Worm (Caenorhabditis elegans) whole organism, late embryonic: ENCODE data around the gene R12C12.5.

Experiments
- C38D4.7 ChIP-seq: fragments of 200-800 bp; sonication (Bioruptor generic); optimal IDR thresholded peaks from 2 replicates; lab custom pipeline; 2018; ENCODE audit warnings: mild to moderate bottlenecking, missing genetic modification characterization, moderate library complexity, missing compliant biosample characterization
- F13H6.1 ChIP-seq: sonication (generic microtip); optimal IDR thresholded peaks from 2 replicates; lab custom pipeline; 2016; ENCODE audit warnings: missing genetic modification characterization, missing compliant biosample characterization
- K02D7.2 ChIP-seq: sonication (generic microtip); optimal IDR thresholded peaks from 2 replicates; lab custom pipeline; 2017; ENCODE audit warnings: mild to moderate bottlenecking, missing genetic modification characterization, missing compliant biosample characterization
- K09A11.1 ChIP-seq: sonication (generic microtip); optimal IDR thresholded peaks from 2 replicates; lab custom pipeline; 2017; ENCODE audit warnings: antibody characterized with exemption, mild to moderate bottlenecking, missing genetic modification characterization, missing compliant biosample characterization; ENCODE audit not compliant: insufficient read depth
- ceh-18 ChIP-seq: sonication (generic microtip); optimal IDR thresholded peaks from 2 replicates; lab custom pipeline; 2016; ENCODE audit warnings: missing genetic modification characterization, missing compliant biosample characterization
- ceh-19 ChIP-seq: fragments of 200-800 bp; sonication (Bioruptor generic); optimal IDR thresholded peaks from 2 replicates; lab custom pipeline; 2018; ENCODE audit warnings: mild to moderate bottlenecking, missing genetic modification characterization, missing compliant biosample characterization
- ceh-2 ChIP-seq: sonication (generic microtip); optimal IDR thresholded peaks from 2 replicates; lab custom pipeline; 2016; ENCODE audit warnings: missing genotype, missing genetic modification characterization, missing compliant biosample characterization
- ceh-22 ChIP-seq: sonication (generic microtip); optimal IDR thresholded peaks from 2 replicates; lab custom pipeline; 2017; ENCODE audit warnings: missing biosample characterization, missing genetic modification characterization
- ceh-30 ChIP-seq: fragments of 150-350 bp; optimal IDR thresholded peaks from 2 replicates; lab custom pipeline; 2014; ENCODE audit warnings: missing biosample characterization, missing genetic modification characterization
- ceh-6 ChIP-seq: fragments of 200-800 bp; sonication (Bioruptor generic); optimal IDR thresholded peaks from 2 replicates; lab custom pipeline; 2018; ENCODE audit warnings: mild to moderate bottlenecking, missing genetic modification characterization, missing compliant biosample characterization
- che-1 ChIP-seq: sonication (generic microtip); optimal IDR thresholded peaks from 2 replicates; lab custom pipeline; 2016; ENCODE audit warnings: mild to moderate bottlenecking, missing genetic modification characterization, missing compliant biosample characterization
- dve-1 ChIP-seq: sonication (generic microtip); optimal IDR thresholded peaks from 2 replicates; lab custom pipeline; 2017; ENCODE audit warnings: antibody characterized with exemption, mild to moderate bottlenecking, missing genetic modification characterization, missing compliant biosample characterization
- elt-2 ChIP-seq: sonication (generic microtip); optimal IDR thresholded peaks from 2 replicates; lab custom pipeline; 2016; ENCODE audit warnings: missing genetic modification reagents, missing genetic modification characterization, missing compliant biosample characterization
- fax-1 ChIP-seq: sonication (generic microtip); optimal IDR thresholded peaks from 2 replicates; lab custom pipeline; 2016; ENCODE audit warnings: missing genotype, missing genetic modification characterization, missing compliant biosample characterization
- hlh-6 ChIP-seq: sonication (generic microtip); optimal IDR thresholded peaks from 2 replicates; lab custom pipeline; 2016; ENCODE audit warnings: missing genotype, missing genetic modification characterization, missing compliant biosample characterization
- madf-2 ChIP-seq: sonication (generic microtip); optimal IDR thresholded peaks from 2 replicates; lab custom pipeline; 2017; ENCODE audit warnings: missing genetic modification characterization, missing compliant biosample characterization
- nfya-1 ChIP-seq: sonication (generic microtip); optimal IDR thresholded peaks from 2 replicates; lab custom pipeline; 2017; ENCODE audit warnings: missing genetic modification characterization, mild to moderate bottlenecking, missing compliant biosample characterization, antibody characterized with exemption, moderate library complexity
- nhr-11 ChIP-seq: fragments of 150-350 bp; optimal IDR thresholded peaks from 2 replicates; lab custom pipeline; 2014; ENCODE audit warnings: missing biosample characterization, missing genetic modification characterization
- odd-2 ChIP-seq: sonication (generic microtip); optimal IDR thresholded peaks from 2 replicates; lab custom pipeline; 2017; ENCODE audit warnings: antibody characterized with exemption, mild to moderate bottlenecking, missing genetic modification characterization, missing compliant biosample characterization
- pha-2 ChIP-seq: sonication (generic microtip); optimal IDR thresholded peaks from 2 replicates; lab custom pipeline; 2017; ENCODE audit warnings: mild to moderate bottlenecking, missing genetic modification characterization, missing compliant biosample characterization
- pha-4 ChIP-seq: fragments of 150-350 bp; optimal IDR thresholded peaks from 2 replicates; lab custom pipeline; 2018; ENCODE audit warnings: missing biosample characterization, missing genetic modification reagents, missing genetic modification characterization
- pqm-1 ChIP-seq: sonication (generic microtip); optimal IDR thresholded peaks from 2 replicates; lab custom pipeline; 2016; ENCODE audit warnings: missing genetic modification characterization, missing compliant biosample characterization
- pros-1 ChIP-seq: fragments of 150-350 bp; optimal IDR thresholded peaks from 2 replicates; lab custom pipeline; 2014; ENCODE audit warnings: missing biosample characterization, missing genetic modification reagents, missing genetic modification characterization
- sdc-2 ChIP-seq: sonication (generic microtip); optimal IDR thresholded peaks from 2 replicates; lab custom pipeline; 2016; ENCODE audit warnings: missing genotype, missing genetic modification characterization, missing compliant biosample characterization
- sox-2 ChIP-seq: fragments of 200-800 bp; sonication (Bioruptor generic); IDR thresholded peaks from 2 replicates; pipeline ENCODE4 v1.3.6; 2022; ENCODE audit warnings: missing genetic modification reagents, missing genetic modification characterization, missing compliant biosample characterization
- sox-4 ChIP-seq: sonication (generic microtip); optimal IDR thresholded peaks from 2 replicates; lab custom pipeline; 2017; ENCODE audit warnings: mild to moderate bottlenecking, missing genetic modification characterization, inconsistent platforms, missing compliant biosample characterization
- syd-9 ChIP-seq: sonication (generic microtip); optimal IDR thresholded peaks from 2 replicates; lab custom pipeline; 2016; ENCODE audit warnings: mild to moderate bottlenecking, missing genetic modification characterization, moderate library complexity, missing compliant biosample characterization
- tbx-2 ChIP-seq: sonication (generic microtip); optimal IDR thresholded peaks from 2 replicates; lab custom pipeline; 2016; ENCODE audit warnings: missing genetic modification characterization, missing compliant biosample characterization
- zip-5 ChIP-seq: sonication (generic microtip); optimal IDR thresholded peaks from 2 replicates; lab custom pipeline; 2016; ENCODE audit warnings: missing genetic modification characterization, missing compliant biosample characterization

The R12C12.5 gene

DNA sequence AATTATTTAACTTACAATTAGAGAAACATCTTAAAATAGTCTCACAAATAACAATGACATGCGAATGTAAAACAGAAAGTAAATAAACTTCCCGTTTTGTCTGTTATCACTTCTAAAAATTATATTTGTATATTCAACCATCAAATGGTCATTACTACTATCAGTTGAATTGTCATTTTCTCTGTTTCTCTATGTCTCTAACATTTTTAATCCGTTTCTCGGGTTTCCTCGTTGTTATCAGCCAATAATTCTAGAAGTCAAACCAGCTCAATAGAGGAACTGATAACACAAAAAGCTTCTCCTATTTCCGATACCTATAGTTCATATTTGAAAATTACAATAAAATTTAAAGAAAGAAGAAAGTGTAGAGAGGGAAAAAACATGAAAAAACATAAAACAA is 18.3 kb downstream of the R12C12.5 start:
- TF ChIP-seq K02D7.2 (tag; lab: Kevin White, UChicago) (no peak), ceh-6 (GFP tag; lab: Kevin White, UChicago) (no peak), elt-2 (tag; lab: Kevin White, UChicago) (peak; percentile 94), madf-2 (tag; lab: Kevin White, UChicago) (no peak), pqm-1 (peak; percentile 81), sdc-2 (tag; lab: Kevin White, UChicago) (no peak), sox-2 (GFP tag; lab: Robert Waterston, UW) (no peak), sox-4 (no peak)
- TF ChIP-seq, all 69 proteins: peak for 2

DNA sequence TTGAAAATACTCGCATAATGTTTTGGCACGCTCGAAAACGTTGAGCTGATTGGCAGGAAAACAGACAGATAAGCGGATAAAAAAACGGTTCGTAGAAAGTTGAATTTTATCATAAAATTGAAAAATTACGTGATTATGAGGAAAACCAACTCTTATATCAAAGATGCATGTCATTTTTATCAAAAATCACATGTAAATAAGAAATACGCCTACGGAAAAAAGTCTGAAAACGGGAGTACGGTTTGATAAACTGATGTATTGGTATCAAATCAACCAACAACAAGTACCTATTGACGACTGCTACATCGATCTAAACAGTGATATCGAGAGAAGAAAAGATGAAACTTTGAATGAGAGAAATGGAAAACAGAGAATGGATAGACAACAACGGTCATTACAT is 19.3 kb downstream of the R12C12.5 start:
- TF ChIP-seq sox-2 (GFP tag; lab: Robert Waterston, UW) = no peak
- no peak for TF ChIP-seq zip-5
- no peak for TF ChIP-seq elt-2 (tag; lab: Kevin White, UChicago)
- TF ChIP-seq dve-1 (tag; lab: Kevin White, UChicago) = no peak
- no peak for TF ChIP-seq fax-1 (tag; lab: Kevin White, UChicago)
- TF ChIP-seq F13H6.1 (tag; lab: Kevin White, UChicago) = no peak
- no peak for TF ChIP-seq sox-4
- TF ChIP-seq syd-9 (tag; lab: Kevin White, UChicago) = no peak
- TF ChIP-seq ceh-30 = no peak
- no peak for TF ChIP-seq ceh-2 (tag; lab: Kevin White, UChicago)
- no peak for TF ChIP-seq pha-4 (tag; lab: Kevin White, UChicago)

DNA sequence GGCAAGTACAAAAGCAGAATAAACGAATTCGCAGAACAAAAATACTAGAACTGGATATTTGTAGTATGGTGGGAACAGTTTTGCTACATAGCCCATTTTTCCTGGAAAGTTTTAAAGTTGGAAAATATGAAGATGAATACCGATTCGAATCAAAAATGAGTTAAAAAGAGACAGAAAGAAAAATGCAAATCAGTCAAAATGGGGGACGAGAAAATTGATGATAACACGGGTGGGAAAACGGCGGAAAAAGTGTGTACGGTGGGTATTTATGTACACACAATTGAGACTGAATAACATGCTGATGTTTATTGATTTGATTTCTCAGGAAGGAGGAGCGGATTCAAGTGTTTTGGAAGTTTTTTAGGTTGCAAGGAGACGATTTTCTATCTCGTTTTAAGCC is 20.1 kb downstream of the R12C12.5 start, which contains the start of gene R12C12.9:
TSS of gene R12C12.9 (minus strand) at position 101 of the 400 bp plus-strand sequence.
- TF ChIP-seq pha-2 (no peak), ceh-19 (GFP tag; lab: Kevin White, UChicago) (no peak), hlh-6 (tag; lab: Kevin White, UChicago) (no peak), madf-2 (tag; lab: Kevin White, UChicago) (no peak), ceh-6 (GFP tag; lab: Kevin White, UChicago) (no peak), che-1 (tag; lab: Kevin White, UChicago) (no peak)

DNA sequence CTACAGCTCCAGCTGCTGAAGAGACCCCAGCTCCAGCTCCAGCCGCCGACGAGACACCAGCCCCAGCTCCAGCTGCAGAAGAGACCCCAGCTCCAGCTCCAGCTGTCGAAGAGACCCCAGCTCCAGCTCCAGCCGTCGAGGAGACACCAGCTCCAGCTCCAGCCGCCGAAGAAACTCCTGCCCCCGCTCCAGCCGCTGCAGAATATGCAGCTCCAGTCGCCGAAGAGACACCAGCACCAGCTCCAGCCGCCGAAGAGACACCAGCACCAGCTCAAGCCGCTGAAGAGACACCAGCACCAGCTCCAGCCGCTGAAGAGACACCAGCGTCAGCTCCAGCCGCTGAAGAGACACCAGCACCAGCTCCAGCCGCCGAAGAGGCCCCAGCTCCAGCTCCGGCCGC is 22.4 kb downstream of the R12C12.5 start:
- TF ChIP-seq che-1 (tag; lab: Kevin White, UChicago) = peak; percentile 2
- no peak for TF ChIP-seq sdc-2 (tag; lab: Kevin White, UChicago)
- TF ChIP-seq nhr-11 = no peak
- TF ChIP-seq ceh-18 (tag; lab: Kevin White, UChicago) = no peak
- TF ChIP-seq F13H6.1 (tag; lab: Kevin White, UChicago) = no peak
- no peak for TF ChIP-seq K09A11.1 (tag; lab: Kevin White, UChicago)
- TF ChIP-seq, all 69 proteins: peak for 1

DNA sequence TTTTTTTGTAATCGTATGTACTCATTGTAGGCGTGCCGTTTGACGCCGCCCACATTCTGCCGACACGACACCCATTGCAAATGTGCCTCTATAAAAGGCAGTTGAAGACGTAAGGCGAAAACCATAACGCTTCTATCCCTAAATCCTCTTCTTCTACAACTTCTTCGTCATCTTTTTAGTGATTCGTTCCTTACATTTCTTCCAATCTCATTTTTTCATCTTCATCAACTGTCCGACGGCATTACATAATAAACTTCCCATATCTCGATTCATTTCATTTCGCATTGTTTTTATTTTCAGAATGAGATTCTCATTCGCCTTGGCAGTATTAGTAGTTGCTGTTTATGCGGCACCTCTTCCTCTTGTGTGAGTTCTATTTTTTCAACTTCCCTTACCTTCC is 24.6 kb downstream of the R12C12.5 start, which contains the start of gene ZK84.1:
TSS of gene ZK84.1 (plus strand) at position 301 of the 400 bp plus-strand sequence.
- TF ChIP-seq C38D4.7 (GFP tag; lab: Kevin White, UChicago) = no peak
- TF ChIP-seq, all 69 proteins: peak for 0

DNA sequence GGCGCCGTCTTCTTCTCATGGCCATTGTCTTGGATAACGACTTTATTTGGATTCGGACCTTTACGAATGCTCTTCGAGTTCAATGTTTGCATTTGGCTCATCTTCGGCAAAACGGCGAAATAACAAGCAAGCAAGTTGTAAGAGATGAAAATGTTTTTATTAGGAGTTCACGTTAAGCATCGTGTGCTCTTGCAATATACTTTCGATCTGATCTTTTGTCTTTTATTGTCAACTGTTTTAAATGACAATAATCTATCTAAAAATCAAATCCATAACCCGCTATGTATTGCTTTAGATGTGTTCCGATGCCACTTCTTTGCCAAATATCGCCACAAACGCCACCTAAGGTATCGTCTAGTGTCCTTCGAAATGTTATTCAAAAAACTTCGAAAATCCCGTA is 28.5 kb downstream of the R12C12.5 start, which contains the start of gene ZK84.5:
TSS of gene ZK84.5 (minus strand) at position 101 of the 400 bp plus-strand sequence.
- TF ChIP-seq sdc-2 (tag; lab: Kevin White, UChicago) = no peak
- TF ChIP-seq nhr-11 = no peak
- no peak for TF ChIP-seq tbx-2
- TF ChIP-seq ceh-6 (GFP tag; lab: Kevin White, UChicago) = no peak
- no peak for TF ChIP-seq zip-5
- no peak for TF ChIP-seq pha-4 (tag; lab: Kevin White, UChicago)
- TF ChIP-seq ceh-22 (tag; lab: Kevin White, UChicago) = no peak
- no peak for TF ChIP-seq odd-2 (tag; lab: Kevin White, UChicago)
- TF ChIP-seq nfya-1 (tag; lab: Kevin White, UChicago) = no peak
- no peak for TF ChIP-seq pros-1 (tag; lab: Kevin White, UChicago)
- no peak for TF ChIP-seq ceh-2 (tag; lab: Kevin White, UChicago)
- TF ChIP-seq syd-9 (tag; lab: Kevin White, UChicago) = no peak
